Worm (Caenorhabditis elegans): ENCODE measurements around the gene ell-1.

ce11 chrIV:4386351-4386750, 7.9 kb upstream of the ell-1 start, which contains the start of gene tald-1:
- TF ChIP-seq attf-6 (GFP tag; IDR thresholded peaks at IDR 0.05) (no peak), T26A5.8 (tag; optimal IDR thresholded peaks at IDR 0.05) (no peak), rcor-1 (GFP tag; IDR thresholded peaks at IDR 0.05) (no peak), F37B4.10 (GFP tag; IDR thresholded peaks at IDR 0.05) (no peak)
